Worm (Caenorhabditis elegans): ENCODE results near the gene D1086.9.

DNA sequence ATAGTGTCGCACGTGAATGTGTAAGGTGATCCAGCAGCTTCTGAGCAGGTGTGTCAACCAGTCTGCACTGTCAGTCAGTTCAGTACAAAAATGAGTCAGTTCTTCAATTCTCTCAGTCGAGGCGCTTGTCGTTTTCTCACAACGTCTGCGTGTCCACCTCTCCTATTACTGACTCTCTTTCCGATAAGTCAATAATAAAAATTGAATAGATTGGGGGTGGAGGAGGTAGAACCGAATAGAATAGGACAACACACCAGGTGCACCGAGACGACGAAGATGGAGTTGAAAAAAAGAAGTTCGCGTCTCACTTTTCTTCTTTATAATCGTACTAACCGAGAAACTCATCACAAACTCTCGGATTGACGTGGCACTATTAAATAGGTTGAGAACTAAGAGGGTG is 23.8 kb downstream of the D1086.9 start:
- TF ChIP-seq cog-1 (tag; optimal IDR thresholded peaks at IDR 0.05) (no peak), tab-1 (GFP tag; IDR thresholded peaks at IDR 0.05) (no peak), ztf-29 (GFP tag; IDR thresholded peaks at IDR 0.05) (no peak), med-1 (GFP tag; optimal IDR thresholded peaks at IDR 0.05; ENCODE audit: insufficient read depth) (no peak), ztf-23 (GFP tag; IDR thresholded peaks at IDR 0.05) (no peak), flt-1 (GFP tag; IDR thresholded peaks at IDR 0.05) (no peak), T22C8.4 (GFP tag; IDR thresholded peaks at IDR 0.05) (no peak), klf-2 (GFP tag; conservative IDR thresholded peaks at IDR 0.05) (no peak), ref-1 (GFP tag; conservative IDR thresholded peaks at IDR 0.05) (no peak)

Measured in whole organism, midembryonic.